Worm (Caenorhabditis elegans) whole organism, young adult: Measurements from ENCODE around the gene Y54G2A.16.
"Not testable (repeated sequence)": the region's sequence is repeated elsewhere in the genome, so short reads cannot be mapped to it uniquely, and the experiment has no call there.

Source experiments
- Y67H2A.10 ChIP-seq: fragments of 200-800 bp; sonication (Bioruptor generic); conservative IDR thresholded peaks from 2 replicates; pipeline ENCODE4 v1.3.6; 2022; ENCODE audit warnings: missing genetic modification reagents, missing genetic modification characterization, missing compliant biosample characterization
- dpl-1 ChIP-seq: fragments of 150-350 bp; optimal IDR thresholded peaks from 2 replicates; lab custom pipeline; 2014; ENCODE audit warnings: missing biosample characterization, missing genetic modification reagents, missing genetic modification characterization
- snpc-1.1 ChIP-seq: sonication (generic microtip); optimal IDR thresholded peaks from 2 replicates; lab custom pipeline; 2017; ENCODE audit warnings: missing genetic modification characterization, mild to moderate bottlenecking, missing compliant biosample characterization, antibody characterized with exemption, moderate library complexity, missing genotype, missing genetic modification reagents; ENCODE audit not compliant: insufficient read depth
- snpc-4 ChIP-seq, 5 experiments: fragments of 150-350 bp in 1 of 5; sonication (generic microtip) in 4 of 5; optimal IDR thresholded peaks; 2 replicates each; lab custom pipeline; 2014 to 2018; ENCODE audit warnings: missing genetic modification characterization in 5 of 5, missing biosample characterization in 3 of 5, antibody characterized with exemption in 2 of 5, mild to moderate bottlenecking in 2 of 5, missing compliant biosample characterization in 2 of 5, missing genotype in 2 of 5, moderate library complexity in 2 of 5, missing genetic modification reagents in 1 of 5
- tbx-9 ChIP-seq: sonication (generic microtip); optimal IDR thresholded peaks from 2 replicates; lab custom pipeline; 2016; ENCODE audit warnings: borderline replicate concordance, missing genetic modification characterization, inconsistent platforms, missing compliant biosample characterization
- unc-130 ChIP-seq: sonication (generic microtip); optimal IDR thresholded peaks from 2 replicates; lab custom pipeline; 2016; ENCODE audit warnings: missing genetic modification reagents, missing genetic modification characterization, missing compliant biosample characterization
- unc-62 ChIP-seq: fragments of 150-350 bp; optimal IDR thresholded peaks from 2 replicates; lab custom pipeline; 2014; ENCODE audit warnings: missing biosample characterization, missing genetic modification reagents, missing genetic modification characterization

DNA sequence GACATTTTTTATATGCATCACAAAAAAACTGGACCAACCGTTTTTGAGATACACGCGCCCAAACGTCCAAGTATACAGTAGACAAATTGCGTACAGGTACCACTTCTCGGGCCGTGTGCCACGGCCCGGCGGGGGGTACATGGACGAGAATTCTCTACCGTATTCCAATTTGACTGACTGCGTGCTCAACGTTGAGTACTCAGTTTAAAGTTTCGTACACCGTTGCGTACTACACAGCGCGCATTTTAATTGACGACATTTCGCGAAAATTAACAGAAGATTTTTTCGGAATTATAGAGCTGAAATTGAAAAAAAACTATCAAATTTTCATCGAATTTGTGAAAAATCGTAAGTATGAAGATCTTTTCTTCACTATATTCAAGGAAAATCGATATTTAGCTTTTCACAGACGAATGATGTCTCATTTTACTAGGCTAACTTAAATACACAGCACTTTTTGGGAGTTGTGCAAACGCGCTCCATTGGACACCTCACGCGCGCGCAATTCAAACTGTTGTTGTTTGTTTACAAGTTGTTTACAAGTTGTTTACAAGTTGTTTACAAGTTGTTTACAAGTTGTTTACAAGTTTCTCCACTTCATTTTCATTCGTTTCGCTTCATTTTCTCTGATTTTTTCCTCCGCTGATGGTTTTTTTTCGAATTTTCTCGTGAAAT is 31.5 kb upstream of the Y54G2A.16 start:
- TF ChIP-seq tbx-9 (tag; lab: Kevin White, UChicago); Y67H2A.10 (GFP tag; lab: Robert Waterston, UW); dpl-1 (GFP tag; lab: Kevin White, UChicago); snpc-1.1 (tag; lab: Kevin White, UChicago); snpc-4 (GFP tag; optimal IDR thresholded peaks at IDR 0.05; lab: Kevin White, UChicago); unc-62: not testable (repeated sequence)
- peak in 1 of 4 experiments; percentile 12 for TF ChIP-seq snpc-4 (tag; optimal IDR thresholded peaks at IDR 0.05; lab: Kevin White, UChicago)
- TF ChIP-seq unc-130 (GFP tag; lab: Kevin White, UChicago): peak; percentile 33
